Fruit fly (Drosophila melanogaster) whole organism, embryonic: Measurements from ENCODE around the gene CG7579.

Experiments used
- Antp ChIP-seq: fragments of 200-800 bp; sonication (Bioruptor generic); optimal IDR thresholded peaks from 3 replicates; lab custom pipeline; 2016; ENCODE audit warnings: missing biosample characterization, missing genetic modification characterization
- Bgb ChIP-seq: fragments of 200-800 bp; sonication (Bioruptor generic); IDR thresholded peaks from 2 replicates; pipeline ENCODE4 v1.3.6; 2022; ENCODE audit warnings: missing biosample characterization, missing genetic modification characterization; ENCODE audit not compliant: partially characterized antibody
- CG10267 ChIP-seq: fragments of 200-800 bp; sonication (Bioruptor generic); optimal IDR thresholded peaks from 2 replicates; lab custom pipeline; 2018; ENCODE audit warnings: missing biosample characterization, mild to moderate bottlenecking, missing genetic modification characterization, moderate library complexity
- CG11696 ChIP-seq: fragments of 200-800 bp; sonication (Bioruptor generic); IDR thresholded peaks from 2 replicates; pipeline ENCODE4 v1.3.6; 2022; ENCODE audit warnings: missing biosample characterization, missing genetic modification characterization
- CG12155 ChIP-seq: fragments of 200-800 bp; sonication (Bioruptor generic); optimal IDR thresholded peaks from 3 replicates; lab custom pipeline; 2016; ENCODE audit warnings: missing biosample characterization, missing genetic modification characterization
- CG12219 ChIP-seq: fragments of 200-800 bp; sonication (Bioruptor generic); optimal IDR thresholded peaks from 3 replicates; lab custom pipeline; 2018; ENCODE audit warnings: missing biosample characterization, mild to moderate bottlenecking, missing genetic modification characterization
- CG15269 ChIP-seq: fragments of 200-800 bp; sonication (Bioruptor generic); optimal IDR thresholded peaks from 2 replicates; lab custom pipeline; 2018; ENCODE audit warnings: missing biosample characterization, mild to moderate bottlenecking, missing genetic modification characterization, moderate library complexity
- CG16779 ChIP-seq: fragments of 200-800 bp; sonication (Bioruptor generic); IDR thresholded peaks from 2 replicates; pipeline ENCODE4 v1.3.6; 2022; ENCODE audit warnings: missing biosample characterization, missing genetic modification characterization
- CG17328 ChIP-seq: fragments of 200-800 bp; sonication (Bioruptor generic); IDR thresholded peaks from 2 replicates; pipeline ENCODE4 v1.3.6; 2022; ENCODE audit warnings: missing biosample characterization, missing genetic modification characterization
- CG17361 ChIP-seq: fragments of 200-800 bp; sonication (Bioruptor generic); IDR thresholded peaks from 3 replicates; pipeline ENCODE4 v1.3.6; 2022; ENCODE audit warnings: missing biosample characterization, missing genetic modification characterization
- CG2116 ChIP-seq: fragments of 200-800 bp; sonication (Bioruptor generic); optimal IDR thresholded peaks from 3 replicates; lab custom pipeline; 2018; ENCODE audit warnings: missing biosample characterization, mild to moderate bottlenecking, missing genetic modification characterization
- CG32767 ChIP-seq: fragments of 200-800 bp; sonication (Bioruptor generic); IDR thresholded peaks from 2 replicates; pipeline ENCODE4 v1.3.6; 2022; ENCODE audit warnings: missing biosample characterization, missing genetic modification characterization
- CG4328 ChIP-seq: fragments of 200-800 bp; sonication (Bioruptor generic); optimal IDR thresholded peaks from 3 replicates; lab custom pipeline; 2017; ENCODE audit warnings: missing biosample characterization, missing genetic modification reagents, missing genetic modification characterization
- CG4360 ChIP-seq: fragments of 200-800 bp; sonication (Bioruptor generic); IDR thresholded peaks from 2 replicates; pipeline ENCODE4 v1.3.6; 2022; ENCODE audit warnings: missing biosample characterization, missing genetic modification characterization
- CG4820 ChIP-seq: fragments of 200-800 bp; sonication (Bioruptor generic); optimal IDR thresholded peaks from 3 replicates; lab custom pipeline; 2016; ENCODE audit warnings: missing biosample characterization, missing genetic modification characterization
- CG6272 ChIP-seq: fragments of 200-800 bp; sonication (Bioruptor generic); IDR thresholded peaks from 2 replicates; pipeline ENCODE4 v1.3.6; 2022; ENCODE audit warnings: missing biosample characterization, missing genetic modification characterization
- CG8924 ChIP-seq: fragments of 200-800 bp; optimal IDR thresholded peaks from 3 replicates; lab custom pipeline; 2019; ENCODE audit warnings: missing biosample characterization, mild to moderate bottlenecking, missing genetic modification characterization, moderate library complexity
- CoRest ChIP-seq: fragments of 200-800 bp; sonication (Bioruptor generic); optimal IDR thresholded peaks from 3 replicates; lab custom pipeline; 2018; ENCODE audit warnings: missing biosample characterization, mild to moderate bottlenecking, missing genetic modification characterization, moderate library complexity
- D19A ChIP-seq: fragments of 200-800 bp; optimal IDR thresholded peaks from 3 replicates; lab custom pipeline; 2019; ENCODE audit warnings: missing biosample characterization, mild to moderate bottlenecking, missing genetic modification characterization, moderate library complexity
- Dbx ChIP-seq: fragments of 200-800 bp; sonication (Bioruptor generic); IDR thresholded peaks from 3 replicates; pipeline ENCODE4 v1.3.6; 2022; ENCODE audit warnings: missing biosample characterization, missing genetic modification characterization
- Dek ChIP-seq: fragments of 200-800 bp; sonication (Bioruptor generic); optimal IDR thresholded peaks from 3 replicates; lab custom pipeline; 2019; ENCODE audit warnings: missing biosample characterization, mild to moderate bottlenecking, missing genetic modification characterization, moderate library complexity
- Dip3 ChIP-seq: fragments of 200-800 bp; sonication (Bioruptor generic); optimal IDR thresholded peaks from 3 replicates; lab custom pipeline; 2016; ENCODE audit warnings: missing biosample characterization, missing genetic modification characterization
- Dll ChIP-seq: fragments of 200-800 bp; sonication (Bioruptor generic); IDR thresholded peaks from 4 replicates; pipeline ENCODE4 v1.3.6; 2022; ENCODE audit warnings: missing biosample characterization, missing genetic modification characterization; ENCODE audit not compliant: partially characterized antibody
- ERR ChIP-seq: fragments of 200-800 bp; sonication (Bioruptor generic); optimal IDR thresholded peaks from 2 replicates; lab custom pipeline; 2016; ENCODE audit warnings: missing biosample characterization, missing genetic modification characterization
- Ets65A ChIP-seq: fragments of 200-800 bp; sonication (Bioruptor generic); peaks from one replicate; lab custom pipeline; 2016; ENCODE audit warnings: missing biosample characterization, missing genetic modification characterization
- Hr3 ChIP-seq: fragments of 200-800 bp; sonication (Bioruptor generic); optimal IDR thresholded peaks from 3 replicates; lab custom pipeline; 2016; ENCODE audit warnings: missing biosample characterization, missing genetic modification characterization
- Hr39 ChIP-seq: fragments of >200 bp; optimal IDR thresholded peaks from 2 replicates; lab custom pipeline; 2017
- Hsf ChIP-seq: fragments of 200-800 bp; sonication (Bioruptor generic); optimal IDR thresholded peaks from 3 replicates; lab custom pipeline; 2016; ENCODE audit warnings: missing biosample characterization, missing genetic modification characterization
- NK7.1 ChIP-seq: fragments of 200-800 bp; sonication (Bioruptor generic); optimal IDR thresholded peaks from 3 replicates; lab custom pipeline; 2016; ENCODE audit warnings: missing biosample characterization, missing genetic modification characterization
- Stat92E ChIP-seq, 3 experiments: fragments of >200 bp in 2 of 3; fragments of 200-800 bp in 1 of 3; sonication (Bioruptor generic) in 1 of 3; optimal IDR thresholded peaks; 2 replicates each; lab custom pipeline; 2017 to 2019; ENCODE audit warnings: missing biosample characterization in 3 of 3, missing genetic modification characterization in 3 of 3, mild to moderate bottlenecking in 1 of 3, moderate library complexity in 1 of 3
- Vsx1 ChIP-seq: fragments of 200-800 bp; sonication (Bioruptor generic); optimal IDR thresholded peaks from 2 replicates; lab custom pipeline; 2017; ENCODE audit warnings: missing biosample characterization, mild to moderate bottlenecking, missing genetic modification characterization, missing genetic modification reagents
- ash1 ChIP-seq: fragments of 200-800 bp; sonication (Bioruptor generic); optimal IDR thresholded peaks from 2 replicates; lab custom pipeline; 2018; ENCODE audit warnings: missing biosample characterization, mild to moderate bottlenecking, missing genetic modification characterization
- ato ChIP-seq: fragments of 200-800 bp; sonication (Bioruptor generic); IDR thresholded peaks from 2 replicates; pipeline ENCODE4 v1.3.6; 2022; ENCODE audit warnings: missing biosample characterization, missing genetic modification characterization; ENCODE audit not compliant: partially characterized antibody
- chm ChIP-seq: fragments of 200-800 bp; sonication (Bioruptor generic); IDR thresholded peaks from 2 replicates; pipeline ENCODE4 v1.3.6; 2022; ENCODE audit warnings: missing biosample characterization, missing genetic modification characterization
- chn ChIP-seq: fragments of 200-800 bp; sonication (Bioruptor generic); optimal IDR thresholded peaks from 2 replicates; lab custom pipeline; 2016; ENCODE audit warnings: missing biosample characterization, missing genetic modification characterization
- ci ChIP-seq: fragments of 200-800 bp; sonication (Bioruptor generic); IDR thresholded peaks from 3 replicates; pipeline ENCODE4 v1.3.6; 2022; ENCODE audit warnings: missing biosample characterization, missing genetic modification characterization
- crol ChIP-seq: fragments of 200-800 bp; sonication (Bioruptor generic); IDR thresholded peaks from 2 replicates; pipeline ENCODE4 v1.3.6; 2022; ENCODE audit warnings: missing biosample characterization, missing genetic modification characterization
- dimm ChIP-seq: fragments of 200-800 bp; sonication (Bioruptor generic); IDR thresholded peaks from 2 replicates; pipeline ENCODE4 v1.3.6; 2022; ENCODE audit warnings: missing biosample characterization, missing genetic modification characterization
- dm ChIP-seq: fragments of 200-800 bp; sonication (Bioruptor generic); optimal IDR thresholded peaks from 3 replicates; lab custom pipeline; 2016; ENCODE audit warnings: missing biosample characterization, missing genetic modification characterization
- dpn ChIP-seq, 2 experiments: fragments of 200-800 bp; sonication (Bioruptor generic); optimal IDR thresholded peaks; 3 replicates each; lab custom pipeline; 2016; ENCODE audit warnings: missing biosample characterization in 2 of 2, missing genetic modification characterization in 2 of 2
- fd3F ChIP-seq: fragments of 200-800 bp; sonication (Bioruptor generic); optimal IDR thresholded peaks from 2 replicates; lab custom pipeline; 2018; ENCODE audit warnings: missing biosample characterization, mild to moderate bottlenecking, missing genetic modification characterization, moderate library complexity
- grn ChIP-seq: fragments of 200-800 bp; sonication (Bioruptor generic); optimal IDR thresholded peaks from 3 replicates; lab custom pipeline; 2017; ENCODE audit warnings: missing biosample characterization, missing genetic modification characterization
- klu ChIP-seq: fragments of 200-800 bp; sonication (Bioruptor generic); IDR thresholded peaks from 2 replicates; pipeline ENCODE4 v1.3.6; 2022; ENCODE audit warnings: missing biosample characterization, missing genetic modification characterization
- kni ChIP-seq: fragments of 200-800 bp; sonication (Bioruptor generic); optimal IDR thresholded peaks from 3 replicates; lab custom pipeline; 2017; ENCODE audit warnings: mild to moderate bottlenecking, missing biosample characterization, missing genetic modification reagents, missing genetic modification characterization
- pfk ChIP-seq: fragments of 200-800 bp; sonication (Bioruptor generic); optimal IDR thresholded peaks from 2 replicates; lab custom pipeline; 2018; ENCODE audit warnings: missing biosample characterization, mild to moderate bottlenecking, missing genetic modification characterization, moderate library complexity
- slbo ChIP-seq: fragments of 200-800 bp; sonication (Bioruptor generic); IDR thresholded peaks from 2 replicates; pipeline ENCODE4 v1.3.6; 2022; ENCODE audit warnings: missing biosample characterization, missing genetic modification characterization
- so ChIP-seq: fragments of 200-800 bp; sonication (Bioruptor generic); IDR thresholded peaks from 3 replicates; pipeline ENCODE4 v1.3.6; 2022; ENCODE audit warnings: missing biosample characterization, missing genetic modification characterization
- sob ChIP-seq: fragments of 200-800 bp; sonication (Bioruptor generic); IDR thresholded peaks from 2 replicates; pipeline ENCODE4 v1.3.6; 2022; ENCODE audit warnings: missing biosample characterization, missing genetic modification characterization
- tin ChIP-seq: fragments of 200-800 bp; sonication (Bioruptor generic); optimal IDR thresholded peaks from 3 replicates; lab custom pipeline; 2016; ENCODE audit warnings: missing biosample characterization, missing genetic modification characterization
- tx ChIP-seq: fragments of 200-800 bp; sonication (Bioruptor generic); optimal IDR thresholded peaks from 2 replicates; lab custom pipeline; 2016; ENCODE audit warnings: missing biosample characterization, missing genetic modification characterization

CG7579 gene

dm6 chr3L:15699626-15700337 is 16.5 kb upstream of the CG7579 start, which contains the start of gene comm2 (continued):
- no peak for TF ChIP-seq CG10267 (tag; lab: Kevin White, UChicago)
- peak; percentile 46; the same call in 1 of the 4 replicates for TF ChIP-seq Dll (GFP tag; lab: Robert Waterston, UW)
- no peak for TF ChIP-seq CG4820 (GFP tag; lab: Kevin White, UChicago)
- no peak for TF ChIP-seq Dip3 (GFP tag; lab: Kevin White, UChicago)
- no peak for TF ChIP-seq ERR (GFP tag; lab: Kevin White, UChicago)
- no peak for TF ChIP-seq ato
- no peak for TF ChIP-seq Vsx1 (GFP tag; lab: Kevin White, UChicago)
- peak; percentile 31; the same call in 1 of the 2 replicates for TF ChIP-seq CG32767
- peak; percentile 89 for TF ChIP-seq kni (GFP tag; lab: Kevin White, UChicago)
- TF ChIP-seq Dbx (GFP tag; lab: Robert Waterston, UW), result 0 out of 3 replicates have a peak, but pooled peaks have one; percentile 20
- TF ChIP-seq Hr39 (lab: Kevin White, UChicago), result no peak
- no peak for TF ChIP-seq CG16779 (GFP tag; lab: Robert Waterston, UW)
- no peak for TF ChIP-seq tin (GFP tag; lab: Kevin White, UChicago)
- no peak for TF ChIP-seq dimm (GFP tag; lab: Robert Waterston, UW)
- peak; percentile 13; the same call in 1 of the 2 replicates for TF ChIP-seq crol (GFP tag; lab: Robert Waterston, UW)
- peak; percentile 50 for TF ChIP-seq pfk (GFP tag; lab: Kevin White, UChicago)
- 0 out of 2 replicates have a peak, but pooled peaks have one; percentile 30 for TF ChIP-seq CG17328
- TF ChIP-seq Hr3, result no peak
- no peak for TF ChIP-seq NK7.1 (GFP tag; lab: Kevin White, UChicago)
- no peak for TF ChIP-seq Hsf (GFP tag; lab: Kevin White, UChicago)
- 0 out of 2 replicates have a peak, but pooled peaks have one; percentile 28 for TF ChIP-seq CG4360
- no peak for TF ChIP-seq CG17361 (GFP tag; lab: Robert Waterston, UW)
- no peak for TF ChIP-seq klu
- no peak for TF ChIP-seq CG6272
- TF ChIP-seq grn (GFP tag; lab: Kevin White, UChicago), result peak; percentile 91
- TF ChIP-seq D19A (tag; lab: Kevin White, UChicago), result peak; percentile 8
- no peak for TF ChIP-seq CoRest
- no peak for TF ChIP-seq CG2116 (GFP tag; lab: Kevin White, UChicago)
- no peak for TF ChIP-seq CG12219 (GFP tag; lab: Kevin White, UChicago)
- TF ChIP-seq Ets65A (GFP tag; lab: Kevin White, UChicago), result no peak
- peak in 1 of 3 experiments; percentile 9 for TF ChIP-seq Stat92E (GFP tag; optimal IDR thresholded peaks at IDR 0.05; lab: Kevin White, UChicago)
- TF ChIP-seq CG11696 (GFP tag; lab: Robert Waterston, UW), result no peak
- TF ChIP-seq chm (GFP tag; lab: Robert Waterston, UW), result peak; percentile 88
- peak; percentile 66 for TF ChIP-seq Bgb (GFP tag; lab: Robert Waterston, UW)
- TF ChIP-seq dm (GFP tag; lab: Kevin White, UChicago), result no peak
- TF ChIP-seq chn (GFP tag; lab: Kevin White, UChicago), result no peak
- TF ChIP-seq CG15269 (tag; lab: Kevin White, UChicago), result no peak
- TF ChIP-seq sob, result peak; percentile 24; the same call in 1 of the 2 replicates
- no peak for TF ChIP-seq slbo (GFP tag; lab: Robert Waterston, UW)
- TF ChIP-seq tx, result no peak
- TF ChIP-seq Dek (tag; lab: Kevin White, UChicago), result no peak
- TF ChIP-seq CG8924, result peak; percentile 2
- TF ChIP-seq dpn (GFP tag; optimal IDR thresholded peaks at IDR 0.05; lab: Kevin White, UChicago), result no peak
- no peak for TF ChIP-seq CG4328 (GFP tag; lab: Kevin White, UChicago)
- TF ChIP-seq ash1 (GFP tag; lab: Kevin White, UChicago), result peak; percentile 23
- no peak for TF ChIP-seq fd3F (GFP tag; lab: Kevin White, UChicago)
- TF ChIP-seq CG12155, result no peak
- peak; percentile 46; the same call in 2 of the 3 replicates for TF ChIP-seq so (GFP tag; lab: Robert Waterston, UW)
- TF ChIP-seq Antp, result no peak
- TF ChIP-seq ci, result peak; percentile 55; the same call in 1 of the 3 replicates
